Fruit fly (Drosophila melanogaster) whole organism, embryonic: ENCODE data around the gene Gr33a.

Experiments
- ATbp ChIP-seq: fragments of 200-800 bp; sonication (Bioruptor generic); optimal IDR thresholded peaks from 2 replicates; lab custom pipeline; 2017; ENCODE audit warnings: missing biosample characterization, mild to moderate bottlenecking, missing genetic modification characterization, missing genetic modification reagents
- Atf3 ChIP-seq: fragments of 200-800 bp; sonication (Bioruptor generic); optimal IDR thresholded peaks from 3 replicates; lab custom pipeline; 2016; ENCODE audit warnings: missing biosample characterization, missing genetic modification characterization
- CG10267 ChIP-seq: fragments of 200-800 bp; sonication (Bioruptor generic); optimal IDR thresholded peaks from 2 replicates; lab custom pipeline; 2018; ENCODE audit warnings: missing biosample characterization, mild to moderate bottlenecking, missing genetic modification characterization, moderate library complexity
- CG11247 ChIP-seq: fragments of 200-800 bp; sonication (Bioruptor generic); IDR thresholded peaks from 2 replicates; pipeline ENCODE4 v1.3.6; 2022; ENCODE audit warnings: missing biosample characterization, missing genetic modification characterization
- CG12104 ChIP-seq: fragments of 200-800 bp; sonication (Bioruptor generic); optimal IDR thresholded peaks from 3 replicates; lab custom pipeline; 2016; ENCODE audit warnings: missing biosample characterization, missing genetic modification characterization
- CG12391 ChIP-seq: fragments of 200-800 bp; sonication (Bioruptor generic); optimal IDR thresholded peaks from 3 replicates; lab custom pipeline; 2018; ENCODE audit warnings: missing biosample characterization, mild to moderate bottlenecking, missing genetic modification characterization, moderate library complexity
- CG14050 ChIP-seq: fragments of 200-800 bp; sonication (Bioruptor generic); IDR thresholded peaks from 3 replicates; pipeline ENCODE4 v1.3.6; 2022; ENCODE audit warnings: missing biosample characterization, missing genetic modification characterization
- CG15696 ChIP-seq: fragments of 200-800 bp; sonication (Bioruptor generic); optimal IDR thresholded peaks from 2 replicates; lab custom pipeline; 2019; ENCODE audit warnings: missing biosample characterization, mild to moderate bottlenecking, missing genetic modification characterization, moderate library complexity
- CG17186 ChIP-seq: fragments of 200-800 bp; sonication (Bioruptor generic); optimal IDR thresholded peaks from 3 replicates; lab custom pipeline; 2017; ENCODE audit warnings: missing biosample characterization, missing genetic modification reagents, missing genetic modification characterization
- CG2129 ChIP-seq: fragments of 200-800 bp; sonication (Bioruptor generic); IDR thresholded peaks from 2 replicates; pipeline ENCODE4 v1.3.6; 2022; ENCODE audit warnings: missing biosample characterization, missing genetic modification characterization; ENCODE audit not compliant: partially characterized antibody
- CG3065 ChIP-seq: fragments of 200-800 bp; sonication (Bioruptor generic); optimal IDR thresholded peaks from 2 replicates; lab custom pipeline; 2016; ENCODE audit warnings: missing biosample characterization, missing genetic modification characterization
- CG33213 ChIP-seq: fragments of 200-800 bp; sonication (Bioruptor generic); optimal IDR thresholded peaks from 3 replicates; lab custom pipeline; 2016; ENCODE audit warnings: missing biosample characterization, missing genetic modification characterization
- CG6813 ChIP-seq: fragments of 200-800 bp; sonication (Bioruptor generic); optimal IDR thresholded peaks from 2 replicates; lab custom pipeline; 2017; ENCODE audit warnings: missing biosample characterization, missing genetic modification characterization, mild to moderate bottlenecking, moderate library complexity, missing genetic modification reagents
- CG8388 ChIP-seq: fragments of 200-800 bp; sonication (Bioruptor generic); optimal IDR thresholded peaks from 2 replicates; lab custom pipeline; 2019; ENCODE audit warnings: missing biosample characterization, mild to moderate bottlenecking, missing genetic modification characterization, moderate library complexity
- CG9797 ChIP-seq: fragments of 200-800 bp; sonication (Bioruptor generic); optimal IDR thresholded peaks from 3 replicates; lab custom pipeline; 2018; ENCODE audit warnings: missing biosample characterization, mild to moderate bottlenecking, missing genetic modification characterization
- D19A ChIP-seq: fragments of 200-800 bp; optimal IDR thresholded peaks from 3 replicates; lab custom pipeline; 2019; ENCODE audit warnings: missing biosample characterization, mild to moderate bottlenecking, missing genetic modification characterization, moderate library complexity
- Dbx ChIP-seq: fragments of 200-800 bp; sonication (Bioruptor generic); IDR thresholded peaks from 3 replicates; pipeline ENCODE4 v1.3.6; 2022; ENCODE audit warnings: missing biosample characterization, missing genetic modification characterization
- H15 ChIP-seq: fragments of 200-800 bp; sonication (Bioruptor generic); IDR thresholded peaks from 3 replicates; pipeline ENCODE4 v1.3.6; 2022; ENCODE audit warnings: missing biosample characterization, missing genetic modification characterization
- HHEX ChIP-seq: fragments of 200-800 bp; sonication (Bioruptor generic); optimal IDR thresholded peaks from 3 replicates; lab custom pipeline; 2017; ENCODE audit warnings: missing biosample characterization, mild to moderate bottlenecking, missing genetic modification characterization, missing genetic modification reagents
- Hr39 ChIP-seq: fragments of >200 bp; optimal IDR thresholded peaks from 2 replicates; lab custom pipeline; 2017
- MTF-1 ChIP-seq: fragments of 200-800 bp; sonication (Bioruptor generic); optimal IDR thresholded peaks from 2 replicates; lab custom pipeline; 2018; ENCODE audit warnings: missing biosample characterization, mild to moderate bottlenecking, missing genetic modification characterization, borderline replicate concordance
- NfI ChIP-seq: fragments of 200-800 bp; sonication (Bioruptor generic); optimal IDR thresholded peaks from 3 replicates; lab custom pipeline; 2018; ENCODE audit warnings: missing biosample characterization, mild to moderate bottlenecking, missing genetic modification characterization, moderate library complexity
- Six4 ChIP-seq: fragments of 200-800 bp; sonication (Bioruptor generic); optimal IDR thresholded peaks from 2 replicates; lab custom pipeline; 2016; ENCODE audit warnings: missing biosample characterization, missing genetic modification characterization
- Sry-β ChIP-seq: fragments of 200-800 bp; sonication (Bioruptor generic); optimal IDR thresholded peaks from 2 replicates; lab custom pipeline; 2018; ENCODE audit warnings: missing biosample characterization, mild to moderate bottlenecking, missing genetic modification characterization, moderate library complexity
- Sry-δ ChIP-seq: fragments of 200-800 bp; sonication (Bioruptor generic); optimal IDR thresholded peaks from 2 replicates; lab custom pipeline; 2016; ENCODE audit warnings: missing biosample characterization, missing genetic modification characterization
- Usf ChIP-seq: fragments of 200-800 bp; sonication (Bioruptor generic); optimal IDR thresholded peaks from 2 replicates; lab custom pipeline; 2017; ENCODE audit warnings: missing genotype, missing biosample characterization, missing genetic modification characterization
- aop ChIP-seq: fragments of 200-800 bp; sonication (Bioruptor generic); IDR thresholded peaks from 2 replicates; pipeline ENCODE4 v1.3.6; 2022; ENCODE audit warnings: missing biosample characterization, missing genetic modification characterization
- ato ChIP-seq: fragments of 200-800 bp; sonication (Bioruptor generic); IDR thresholded peaks from 2 replicates; pipeline ENCODE4 v1.3.6; 2022; ENCODE audit warnings: missing biosample characterization, missing genetic modification characterization; ENCODE audit not compliant: partially characterized antibody
- bab2 ChIP-seq: fragments of 200-800 bp; sonication (Bioruptor generic); optimal IDR thresholded peaks from 2 replicates; lab custom pipeline; 2016; ENCODE audit warnings: missing biosample characterization, missing genetic modification characterization
- br ChIP-seq: fragments of >200 bp; optimal IDR thresholded peaks from 2 replicates; lab custom pipeline; 2017
- chif ChIP-seq, 2 experiments: fragments of 200-800 bp; sonication (Bioruptor generic); optimal IDR thresholded peaks; 3 replicates each; lab custom pipeline; 2016; ENCODE audit warnings: missing biosample characterization in 2 of 2, missing genetic modification characterization in 2 of 2
- da ChIP-seq: fragments of 200-800 bp; sonication (Bioruptor generic); optimal IDR thresholded peaks from 2 replicates; lab custom pipeline; 2016; ENCODE audit warnings: missing biosample characterization, missing genetic modification characterization
- dimm ChIP-seq: fragments of 200-800 bp; sonication (Bioruptor generic); IDR thresholded peaks from 2 replicates; pipeline ENCODE4 v1.3.6; 2022; ENCODE audit warnings: missing biosample characterization, missing genetic modification characterization
- dysf ChIP-seq: fragments of 200-800 bp; sonication (Bioruptor generic); IDR thresholded peaks from 3 replicates; pipeline ENCODE4 v1.3.6; 2022; ENCODE audit warnings: missing biosample characterization, missing genetic modification characterization
- ftz-f1 ChIP-seq: fragments of 200-800 bp; sonication (Bioruptor generic); optimal IDR thresholded peaks from 2 replicates; lab custom pipeline; 2016; ENCODE audit warnings: missing biosample characterization, missing genetic modification characterization
- gem ChIP-seq: fragments of 200-800 bp; sonication (Bioruptor generic); optimal IDR thresholded peaks from 2 replicates; lab custom pipeline; 2019; ENCODE audit warnings: missing biosample characterization, mild to moderate bottlenecking, missing genetic modification characterization, moderate library complexity
- hkb ChIP-seq, 2 experiments: fragments of 200-800 bp in 1 of 2; fragments of >200 bp in 1 of 2; sonication (Bioruptor generic) in 1 of 2; IDR thresholded peaks in 1 of 2; optimal IDR thresholded peaks in 1 of 2; 2 replicates each; pipeline versions ENCODE4 v1.3.6 to Lab custom; 2017 to 2022; ENCODE audit warnings: missing biosample characterization in 1 of 2, missing genetic modification characterization in 1 of 2
- inv ChIP-seq: fragments of 200-800 bp; sonication (Bioruptor generic); IDR thresholded peaks from 2 replicates; pipeline ENCODE4 v1.3.6; 2022; ENCODE audit warnings: missing biosample characterization, missing genetic modification characterization; ENCODE audit not compliant: partially characterized antibody
- jumu ChIP-seq: fragments of 200-800 bp; sonication (Bioruptor generic); optimal IDR thresholded peaks from 3 replicates; lab custom pipeline; 2016; ENCODE audit warnings: missing biosample characterization, missing genetic modification characterization
- mam ChIP-seq: fragments of 200-800 bp; sonication (Bioruptor generic); optimal IDR thresholded peaks from 3 replicates; lab custom pipeline; 2016; ENCODE audit warnings: missing biosample characterization, missing genetic modification characterization
- nau ChIP-seq: fragments of 200-800 bp; sonication (Bioruptor generic); optimal IDR thresholded peaks from 3 replicates; lab custom pipeline; 2017; ENCODE audit warnings: missing biosample characterization, mild to moderate bottlenecking, missing genetic modification characterization, missing genetic modification reagents
- nerfin-1 ChIP-seq: fragments of 200-800 bp; sonication (Bioruptor generic); optimal IDR thresholded peaks from 3 replicates; lab custom pipeline; 2019; ENCODE audit warnings: missing biosample characterization, mild to moderate bottlenecking, missing genetic modification characterization, moderate library complexity
- pb ChIP-seq: fragments of 200-800 bp; sonication (Bioruptor generic); optimal IDR thresholded peaks from 3 replicates; lab custom pipeline; 2016; ENCODE audit warnings: missing biosample characterization, missing genetic modification characterization
- phol ChIP-seq: fragments of 200-800 bp; sonication (Bioruptor generic); optimal IDR thresholded peaks from 3 replicates; lab custom pipeline; 2018; ENCODE audit warnings: missing biosample characterization, mild to moderate bottlenecking, missing genetic modification characterization, moderate library complexity
- ranshi ChIP-seq: fragments of 200-800 bp; sonication (Bioruptor generic); IDR thresholded peaks from 2 replicates; pipeline ENCODE4 v1.3.6; 2022; ENCODE audit warnings: missing biosample characterization, missing genetic modification characterization
- sd ChIP-seq: fragments of 200-800 bp; sonication (Bioruptor generic); optimal IDR thresholded peaks from 3 replicates; lab custom pipeline; 2018; ENCODE audit warnings: missing biosample characterization, mild to moderate bottlenecking, missing genetic modification characterization, moderate library complexity
- shn ChIP-seq: fragments of 200-800 bp; sonication (Bioruptor generic); optimal IDR thresholded peaks from 3 replicates; lab custom pipeline; 2016; ENCODE audit warnings: missing biosample characterization, missing genetic modification characterization
- slbo ChIP-seq: fragments of 200-800 bp; sonication (Bioruptor generic); IDR thresholded peaks from 2 replicates; pipeline ENCODE4 v1.3.6; 2022; ENCODE audit warnings: missing biosample characterization, missing genetic modification characterization
- stwl ChIP-seq: fragments of 200-800 bp; sonication (Bioruptor generic); optimal IDR thresholded peaks from 3 replicates; lab custom pipeline; 2018; ENCODE audit warnings: missing biosample characterization, mild to moderate bottlenecking, missing genetic modification characterization, moderate library complexity
- tll ChIP-seq, 2 experiments: fragments of 200-800 bp in 1 of 2; fragments of >200 bp in 1 of 2; sonication (Bioruptor generic) in 1 of 2; optimal IDR thresholded peaks; 2 replicates each; lab custom pipeline; 2017 to 2019; ENCODE audit warnings: missing biosample characterization in 2 of 2, missing genetic modification characterization in 2 of 2, mild to moderate bottlenecking in 1 of 2, moderate library complexity in 1 of 2

Gr33a gene

dm6 chr2L:12172536-12173234, 34.9 kb downstream of the Gr33a start, which contains the start of the genes CG6583 and crok (continued):
- TF ChIP-seq CG8388 (GFP tag; lab: Kevin White, UChicago), result no peak
- TF ChIP-seq tll (GFP tag; optimal IDR thresholded peaks at IDR 0.05; lab: Kevin White, UChicago), result no peak
- no peak for TF ChIP-seq HHEX
- TF ChIP-seq gem (tag; lab: Kevin White, UChicago), result no peak
- TF ChIP-seq CG2129, result no peak
- TF ChIP-seq Sry-β (GFP tag; lab: Kevin White, UChicago), result no peak
- TF ChIP-seq CG33213 (GFP tag; lab: Kevin White, UChicago), result peak; percentile 36
- TF ChIP-seq H15 (GFP tag; lab: Robert Waterston, UW), result no peak
- no peak for TF ChIP-seq da (GFP tag; lab: Kevin White, UChicago)
- TF ChIP-seq NfI (GFP tag; lab: Kevin White, UChicago), result no peak
- no peak for TF ChIP-seq dysf (GFP tag; lab: Robert Waterston, UW)
- TF ChIP-seq nau (GFP tag; lab: Kevin White, UChicago), result no peak
- TF ChIP-seq jumu (GFP tag; lab: Kevin White, UChicago), result no peak
- no peak for TF ChIP-seq br (lab: Kevin White, UChicago)
- TF ChIP-seq chif (GFP tag; optimal IDR thresholded peaks at IDR 0.05; lab: Kevin White, UChicago), result no peak
- no peak for TF ChIP-seq slbo (GFP tag; lab: Robert Waterston, UW)
- TF ChIP-seq MTF-1, result no peak
- no peak for TF ChIP-seq ato (GFP tag; lab: Robert Waterston, UW)
- TF ChIP-seq CG14050 (GFP tag; lab: Robert Waterston, UW), result no peak
- TF ChIP-seq ranshi (GFP tag; lab: Robert Waterston, UW), result no peak
- no peak for TF ChIP-seq ATbp (GFP tag; lab: Kevin White, UChicago)
- peak; percentile 55 for TF ChIP-seq CG17186 (GFP tag; lab: Kevin White, UChicago)
- TF ChIP-seq Atf3 (GFP tag; lab: Kevin White, UChicago), result no peak
- peak; percentile 45 for TF ChIP-seq CG10267 (tag; lab: Kevin White, UChicago)
- TF ChIP-seq Dbx, result no peak
- TF ChIP-seq shn (GFP tag; lab: Kevin White, UChicago), result no peak
- TF ChIP-seq dimm (GFP tag; lab: Robert Waterston, UW), result no peak
- no peak for TF ChIP-seq CG3065 (GFP tag; lab: Kevin White, UChicago)
- TF ChIP-seq D19A (tag; lab: Kevin White, UChicago), result no peak
- no peak for TF ChIP-seq hkb (optimal IDR thresholded peaks at IDR 0.05; lab: Kevin White, UChicago)
- peak; percentile 18; the same call in 1 of the 2 replicates for TF ChIP-seq hkb (GFP tag; IDR thresholded peaks at IDR 0.05; lab: Robert Waterston, UW)
- TF ChIP-seq CG12104 (GFP tag; lab: Kevin White, UChicago), result no peak
- TF ChIP-seq CG11247 (GFP tag; lab: Robert Waterston, UW), result no peak
- no peak for TF ChIP-seq CG6813 (GFP tag; lab: Kevin White, UChicago)
- TF ChIP-seq phol, result peak; percentile 49
- TF ChIP-seq aop (GFP tag; lab: Robert Waterston, UW), result no peak
- TF ChIP-seq CG9797 (GFP tag; lab: Kevin White, UChicago), result peak; percentile 69
- TF ChIP-seq CG15696 (tag; lab: Kevin White, UChicago), result no peak
- no peak for TF ChIP-seq Hr39 (lab: Kevin White, UChicago)
- TF ChIP-seq mam (GFP tag; lab: Kevin White, UChicago), result no peak
- TF ChIP-seq sd, result no peak
- TF ChIP-seq pb, result no peak
- TF ChIP-seq CG12391 (tag; lab: Kevin White, UChicago), result no peak
- 0 out of 2 replicates have a peak, but pooled peaks have one; percentile 29 for TF ChIP-seq inv (GFP tag; lab: Robert Waterston, UW)
- no peak for TF ChIP-seq nerfin-1 (tag; lab: Kevin White, UChicago)
- no peak for TF ChIP-seq bab2 (GFP tag; lab: Kevin White, UChicago)
- no peak for TF ChIP-seq Usf
- TF ChIP-seq Six4, result no peak
- no peak for TF ChIP-seq ftz-f1 (GFP tag; lab: Kevin White, UChicago)
- peak; percentile 54 for TF ChIP-seq stwl (tag; lab: Kevin White, UChicago)
- TF ChIP-seq Sry-δ (GFP tag; lab: Kevin White, UChicago), result peak; percentile 33
